Worm (Caenorhabditis elegans): ENCODE results near the gene cyp-25A1.
A peak's percentile ranks its signal among the peaks of the same experiment; 100 is the strongest.

The cyp-25A1 gene

DNA sequence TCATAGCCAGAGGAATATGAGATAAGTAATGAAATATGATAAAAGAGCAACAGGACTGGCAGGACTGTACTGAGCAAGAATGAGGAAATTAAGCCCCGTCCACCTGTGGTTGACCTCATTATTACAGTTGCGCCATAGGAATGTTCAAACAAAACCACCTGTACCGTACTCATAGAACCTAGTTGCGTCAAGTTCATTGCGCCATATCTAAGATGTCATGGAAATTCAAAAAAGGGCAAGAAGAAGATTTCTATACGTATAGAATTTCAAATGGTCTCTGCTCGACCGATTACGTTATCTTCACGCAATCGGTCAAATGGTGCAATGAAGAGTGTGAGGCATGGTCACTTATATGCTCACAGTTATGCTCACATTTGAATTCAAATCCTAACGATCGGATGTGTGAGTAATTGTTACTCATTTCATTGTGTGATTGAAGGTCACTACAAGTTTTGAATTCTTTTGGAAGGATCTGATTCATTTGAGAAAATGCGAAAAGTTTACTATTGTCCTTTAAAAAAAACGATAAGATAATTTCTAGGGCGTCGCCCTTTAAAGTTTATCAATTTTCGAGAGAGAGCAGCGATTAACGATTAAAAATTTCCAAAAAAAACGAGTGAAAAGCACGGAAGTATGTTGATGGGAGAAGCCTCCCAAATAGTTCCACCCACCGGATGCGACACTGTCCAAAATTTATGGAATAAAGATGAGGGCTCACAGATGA lies 39.5 kb downstream of the cyp-25A1 start:
- TF ChIP-seq ceh-45 (GFP tag; IDR thresholded peaks at IDR 0.05) (no peak), ets-4 (tag; optimal IDR thresholded peaks at IDR 0.05) (no peak), unc-86 (tag; optimal IDR thresholded peaks at IDR 0.05) (no peak), pros-1 (tag; optimal IDR thresholded peaks at IDR 0.05) (no peak), hlh-6 (tag; optimal IDR thresholded peaks at IDR 0.05) (no peak), madf-2 (tag; optimal IDR thresholded peaks at IDR 0.05) (no peak), gmeb-2 (tag; optimal IDR thresholded peaks at IDR 0.05) (no peak), fax-1 (tag; optimal IDR thresholded peaks at IDR 0.05) (no peak), unc-55 (GFP tag; optimal IDR thresholded peaks at IDR 0.05) (no peak), ceh-6 (GFP tag; optimal IDR thresholded peaks at IDR 0.05) (no peak), ceh-24 (tag; optimal IDR thresholded peaks at IDR 0.05) (no peak), ttx-3 (tag; optimal IDR thresholded peaks at IDR 0.05) (no peak)

DNA sequence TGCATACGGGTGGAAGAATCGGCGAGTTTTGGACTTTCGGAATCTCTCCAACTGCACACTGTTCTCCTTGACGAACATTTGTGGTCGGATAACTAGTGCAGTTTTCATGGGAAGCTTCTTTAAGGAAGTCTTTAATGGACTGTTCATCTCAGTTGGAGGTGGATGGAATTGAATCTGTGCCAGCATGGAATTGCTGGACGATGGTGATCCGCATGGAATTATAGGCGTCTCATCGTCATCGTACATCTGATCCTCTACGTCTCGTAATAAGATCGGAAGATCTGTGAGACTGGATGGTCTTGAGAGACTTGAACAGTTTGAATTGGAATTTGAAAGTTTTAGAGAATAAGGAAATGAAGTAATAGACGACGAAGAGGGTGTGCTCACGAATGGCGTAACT lies 40.6 kb downstream of the cyp-25A1 start:
- TF ChIP-seq ceh-18 (tag; optimal IDR thresholded peaks at IDR 0.05) (no peak), zip-5 (tag; optimal IDR thresholded peaks at IDR 0.05) (no peak), pha-4 (tag; optimal IDR thresholded peaks at IDR 0.05) (no peak), sdc-2 (tag; optimal IDR thresholded peaks at IDR 0.05) (no peak), sox-2 (GFP tag; IDR thresholded peaks at IDR 0.05) (no peak), ceh-2 (tag; optimal IDR thresholded peaks at IDR 0.05) (no peak), Y22D7AL.16 (tag; optimal IDR thresholded peaks at IDR 0.05) (no peak), ceh-31 (tag; optimal IDR thresholded peaks at IDR 0.05) (no peak), ceh-14 (tag; optimal IDR thresholded peaks at IDR 0.05) (no peak), unc-3 (GFP tag; conservative IDR thresholded peaks at IDR 0.05) (no peak), unc-3 (tag; optimal IDR thresholded peaks at IDR 0.05) (no peak), nhr-232 (tag; optimal IDR thresholded peaks at IDR 0.05) (no peak), ceh-45 (GFP tag; IDR thresholded peaks at IDR 0.05) (no peak)

DNA sequence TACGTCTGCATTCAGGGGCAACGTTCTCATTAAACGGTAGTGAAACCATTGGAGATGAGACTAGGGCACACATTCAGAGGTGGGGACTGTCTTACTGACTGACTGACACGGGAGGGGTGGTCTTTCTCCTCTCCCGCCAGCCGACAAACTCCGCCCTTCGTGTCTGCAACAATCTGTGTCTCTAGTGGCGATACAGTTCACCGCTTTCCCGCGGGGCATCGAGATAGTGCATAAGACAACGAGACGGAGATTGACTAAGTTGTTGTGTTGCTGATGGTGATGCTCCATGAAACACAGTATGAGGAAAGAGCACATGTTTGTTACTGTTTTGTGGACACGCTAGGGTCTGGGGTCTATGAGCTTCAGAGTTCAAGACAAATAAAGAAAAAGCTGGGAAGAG lies 41.0 kb downstream of the cyp-25A1 start:
- TF ChIP-seq ceh-6 (GFP tag; optimal IDR thresholded peaks at IDR 0.05) (peak; percentile 50), tbx-2 (tag; optimal IDR thresholded peaks at IDR 0.05) (peak; percentile 28), sdc-2 (tag; optimal IDR thresholded peaks at IDR 0.05) (peak; percentile 5), C38D4.7 (GFP tag; optimal IDR thresholded peaks at IDR 0.05) (no peak)

DNA sequence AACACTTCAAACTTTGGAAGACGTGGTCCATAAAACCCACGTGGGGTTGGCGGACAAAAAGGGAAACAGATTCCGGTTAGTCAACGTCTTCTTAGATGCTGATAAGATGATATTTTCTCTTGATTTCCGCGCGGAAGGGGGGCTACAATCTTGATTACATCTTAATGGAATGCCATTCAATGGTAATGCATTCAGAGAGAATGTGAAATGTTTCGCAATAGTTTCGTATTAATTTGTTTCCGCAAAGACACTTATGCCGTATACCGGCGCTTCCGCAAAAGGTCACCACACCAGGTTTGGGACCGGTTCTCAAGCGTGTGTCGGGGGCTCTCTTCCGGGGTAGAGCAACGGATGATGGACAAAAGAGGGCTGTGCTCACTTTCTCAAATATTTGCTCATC lies 42.1 kb downstream of the cyp-25A1 start:
- TF ChIP-seq pax-1 (tag; optimal IDR thresholded peaks at IDR 0.05) (no peak), lin-11 (tag; optimal IDR thresholded peaks at IDR 0.05) (no peak), eyg-1 (tag; optimal IDR thresholded peaks at IDR 0.05) (no peak), hlh-13 (GFP tag; optimal IDR thresholded peaks at IDR 0.05) (no peak), fkh-10 (GFP tag; optimal IDR thresholded peaks at IDR 0.05) (no peak)

DNA sequence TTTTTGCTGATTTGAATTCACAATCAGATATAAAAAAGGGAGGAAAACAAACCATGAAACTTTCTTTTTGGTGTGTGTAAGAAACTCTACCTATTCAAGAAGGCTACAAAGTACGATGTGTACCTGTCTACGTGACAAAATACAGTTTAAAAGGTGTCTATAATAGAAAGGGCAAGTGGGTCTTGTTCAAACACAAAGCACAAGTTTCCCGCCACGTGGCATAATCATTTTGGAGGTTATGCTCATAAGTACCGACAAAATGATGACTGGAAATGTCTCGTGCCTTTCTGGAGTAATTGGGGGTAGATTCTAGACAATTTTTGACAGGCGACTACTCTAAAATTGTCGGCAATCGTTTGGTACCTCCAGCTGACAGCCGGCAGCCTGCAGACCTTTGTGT lies 42.5 kb downstream of the cyp-25A1 start:
- TF ChIP-seq pqm-1 (tag; optimal IDR thresholded peaks at IDR 0.05): no peak
- no peak for TF ChIP-seq unc-3 (GFP tag; conservative IDR thresholded peaks at IDR 0.05)
- TF ChIP-seq unc-3 (tag; optimal IDR thresholded peaks at IDR 0.05): no peak
- no peak for TF ChIP-seq zip-5 (tag; optimal IDR thresholded peaks at IDR 0.05)
- no peak for TF ChIP-seq K02D7.2 (tag; optimal IDR thresholded peaks at IDR 0.05)
- TF ChIP-seq sox-2 (GFP tag; IDR thresholded peaks at IDR 0.05): no peak
- no peak for TF ChIP-seq ceh-18 (tag; optimal IDR thresholded peaks at IDR 0.05)
- no peak for TF ChIP-seq Y22D7AL.16 (tag; optimal IDR thresholded peaks at IDR 0.05)

DNA sequence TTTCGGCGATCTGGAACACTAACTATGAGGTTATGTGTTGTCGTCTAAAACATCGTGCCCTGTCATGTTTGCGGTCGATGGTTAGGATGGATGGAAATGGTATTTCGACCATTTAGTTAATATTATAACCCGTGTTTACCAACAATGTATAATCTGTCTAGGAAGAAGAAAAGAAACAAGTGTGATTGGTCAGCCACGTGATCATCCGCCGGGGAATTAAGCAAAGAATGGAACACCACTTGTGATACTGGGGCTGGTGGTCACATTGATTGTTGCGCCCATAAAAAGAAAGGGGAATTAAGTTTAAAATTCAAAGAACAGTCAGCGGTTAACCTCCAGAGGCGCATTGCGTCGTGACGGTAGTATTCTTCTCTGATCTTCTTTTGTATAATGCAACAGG lies 43.2 kb downstream of the cyp-25A1 start:
- TF ChIP-seq lin-11 (tag; optimal IDR thresholded peaks at IDR 0.05) (no peak), hlh-30 (tag; optimal IDR thresholded peaks at IDR 0.05; ENCODE audit: insufficient read depth) (peak; percentile 48)

Data from whole organism, late embryonic.